Fruit fly (Drosophila melanogaster) whole organism, prepupa: ENCODE measurements around the gene Charon.

ENCODE experiments used
- Blimp-1 ChIP-seq: fragments of 200-800 bp; sonication (Bioruptor generic); optimal IDR thresholded peaks from 3 replicates; lab custom pipeline; 2017; ENCODE audit warnings: missing biosample characterization, missing genetic modification characterization, mild to moderate bottlenecking, moderate library complexity, missing genetic modification reagents
- CG11294 ChIP-seq: fragments of 200-800 bp; sonication (Bioruptor generic); IDR thresholded peaks from 2 replicates; pipeline ENCODE4 v1.3.6; 2022; ENCODE audit warnings: missing biosample characterization, missing genetic modification characterization
- CG11762 ChIP-seq: fragments of 200-800 bp; sonication (Bioruptor generic); optimal IDR thresholded peaks from 3 replicates; lab custom pipeline; 2016; ENCODE audit warnings: missing biosample characterization, missing genetic modification characterization; ENCODE audit not compliant: insufficient read depth
- CG11902 ChIP-seq: fragments of 200-800 bp; sonication (Bioruptor generic); optimal IDR thresholded peaks from 3 replicates; lab custom pipeline; 2016; ENCODE audit warnings: missing biosample characterization, missing genetic modification characterization
- CG1621 ChIP-seq: fragments of 200-800 bp; sonication (Bioruptor generic); optimal IDR thresholded peaks from 3 replicates; lab custom pipeline; 2018; ENCODE audit warnings: missing biosample characterization, mild to moderate bottlenecking, missing genetic modification characterization
- CG16779 ChIP-seq: fragments of 200-800 bp; sonication (Bioruptor generic); optimal IDR thresholded peaks from 3 replicates; lab custom pipeline; 2017; ENCODE audit warnings: missing biosample characterization, mild to moderate bottlenecking, missing genetic modification characterization
- CG31627 ChIP-seq: fragments of 200-800 bp; sonication (Bioruptor generic); optimal IDR thresholded peaks from 3 replicates; lab custom pipeline; 2016; ENCODE audit warnings: missing biosample characterization, missing genetic modification characterization
- CG34406 ChIP-seq: fragments of 200-800 bp; sonication (Bioruptor generic); optimal IDR thresholded peaks from 3 replicates; lab custom pipeline; 2016; ENCODE audit warnings: missing biosample characterization, missing genetic modification characterization
- CG3919 ChIP-seq: fragments of 200-800 bp; sonication (Bioruptor generic); optimal IDR thresholded peaks from 3 replicates; lab custom pipeline; 2016; ENCODE audit warnings: missing biosample characterization, missing genetic modification characterization
- CG6163 ChIP-seq: fragments of 200-800 bp; sonication (Bioruptor generic); IDR thresholded peaks from 3 replicates; pipeline ENCODE4 v1.3.6; 2022; ENCODE audit warnings: missing biosample characterization, missing genetic modification characterization
- CG6792 ChIP-seq: fragments of 200-800 bp; sonication (Bioruptor generic); optimal IDR thresholded peaks from 3 replicates; lab custom pipeline; 2016; ENCODE audit warnings: missing biosample characterization, missing genetic modification characterization
- CG6808 ChIP-seq: fragments of 200-800 bp; sonication (Bioruptor generic); optimal IDR thresholded peaks from 3 replicates; lab custom pipeline; 2017; ENCODE audit warnings: missing biosample characterization, missing genetic modification characterization, mild to moderate bottlenecking, moderate library complexity, missing genetic modification reagents
- CG6854 ChIP-seq: fragments of 200-800 bp; sonication (Bioruptor generic); optimal IDR thresholded peaks from 2 replicates; lab custom pipeline; 2017; ENCODE audit warnings: missing biosample characterization, mild to moderate bottlenecking, missing genetic modification characterization
- CG7368 ChIP-seq: fragments of 200-800 bp; sonication (Bioruptor generic); optimal IDR thresholded peaks from 3 replicates; lab custom pipeline; 2016; ENCODE audit warnings: missing biosample characterization, missing genetic modification characterization
- CG8319 ChIP-seq: fragments of 200-800 bp; sonication (Bioruptor generic); optimal IDR thresholded peaks from 3 replicates; lab custom pipeline; 2016; ENCODE audit warnings: missing biosample characterization, missing genetic modification characterization
- CG8632 ChIP-seq: fragments of 200-800 bp; sonication (Bioruptor generic); optimal IDR thresholded peaks from 3 replicates; lab custom pipeline; 2016; ENCODE audit warnings: missing biosample characterization, missing genetic modification characterization
- CG9139 ChIP-seq: fragments of 200-800 bp; sonication (Bioruptor generic); optimal IDR thresholded peaks from 3 replicates; lab custom pipeline; 2017; ENCODE audit warnings: missing biosample characterization, mild to moderate bottlenecking, missing genetic modification characterization
- Eip78C ChIP-seq: fragments of 200-800 bp; sonication (Bioruptor generic); peaks from one replicate; lab custom pipeline; 2016; ENCODE audit warnings: missing biosample characterization, missing genetic modification characterization
- Eip93F ChIP-seq: fragments of 200-800 bp; sonication (Bioruptor generic); optimal IDR thresholded peaks from 2 replicates; lab custom pipeline; 2016; ENCODE audit warnings: missing biosample characterization, mild to moderate bottlenecking, missing genetic modification characterization
- Ets21C ChIP-seq: fragments of 200-800 bp; sonication (Bioruptor generic); optimal IDR thresholded peaks from 3 replicates; lab custom pipeline; 2016; ENCODE audit warnings: missing biosample characterization, missing genetic modification characterization
- Lpt ChIP-seq: fragments of 200-800 bp; sonication (Bioruptor generic); optimal IDR thresholded peaks from 3 replicates; lab custom pipeline; 2016; ENCODE audit warnings: missing biosample characterization, missing genetic modification characterization
- Met ChIP-seq: fragments of 200-800 bp; sonication (Bioruptor generic); optimal IDR thresholded peaks from 3 replicates; lab custom pipeline; 2016; ENCODE audit warnings: missing biosample characterization, missing genetic modification characterization
- OdsH ChIP-seq: fragments of 200-800 bp; sonication (Bioruptor generic); optimal IDR thresholded peaks from 3 replicates; lab custom pipeline; 2016; ENCODE audit warnings: missing biosample characterization, missing genetic modification characterization
- Smox ChIP-seq: fragments of 200-800 bp; sonication (Bioruptor generic); optimal IDR thresholded peaks from 3 replicates; lab custom pipeline; 2016; ENCODE audit warnings: missing biosample characterization, missing genetic modification characterization
- Sox102F ChIP-seq: fragments of 200-800 bp; sonication (Bioruptor generic); optimal IDR thresholded peaks from 2 replicates; lab custom pipeline; 2016; ENCODE audit warnings: missing biosample characterization, mild to moderate bottlenecking, missing genetic modification characterization
- Sox15 ChIP-seq: fragments of 200-800 bp; sonication (Bioruptor generic); optimal IDR thresholded peaks from 3 replicates; lab custom pipeline; 2016; ENCODE audit warnings: missing biosample characterization, missing genetic modification characterization
- achi ChIP-seq: fragments of 200-800 bp; sonication (Bioruptor generic); optimal IDR thresholded peaks from 3 replicates; lab custom pipeline; 2016; ENCODE audit warnings: missing biosample characterization, missing genetic modification characterization
- dac ChIP-seq: fragments of 200-800 bp; sonication (Bioruptor generic); optimal IDR thresholded peaks from 2 replicates; lab custom pipeline; 2017; ENCODE audit warnings: missing biosample characterization, mild to moderate bottlenecking, missing genetic modification characterization
- dsx ChIP-seq: fragments of 200-800 bp; optimal IDR thresholded peaks from 3 replicates; lab custom pipeline; 2019; ENCODE audit warnings: missing biosample characterization, mild to moderate bottlenecking, missing genetic modification characterization, moderate library complexity; ENCODE audit not compliant: poor library complexity, severe bottlenecking
- esn ChIP-seq: fragments of 200-800 bp; sonication (Bioruptor generic); optimal IDR thresholded peaks from 2 replicates; lab custom pipeline; 2016; ENCODE audit warnings: missing biosample characterization, mild to moderate bottlenecking, missing genetic modification characterization, moderate library complexity
- fd59A ChIP-seq: fragments of 200-800 bp; sonication (Bioruptor generic); optimal IDR thresholded peaks from 2 replicates; lab custom pipeline; 2017; ENCODE audit warnings: missing biosample characterization, mild to moderate bottlenecking, missing genetic modification characterization, missing genetic modification reagents
- fd85E ChIP-seq: fragments of 200-800 bp; sonication (Bioruptor generic); optimal IDR thresholded peaks from 3 replicates; lab custom pipeline; 2016; ENCODE audit warnings: missing biosample characterization, missing genetic modification characterization
- fkh ChIP-seq: fragments of 200-800 bp; sonication (Bioruptor generic); optimal IDR thresholded peaks from 3 replicates; lab custom pipeline; 2017; ENCODE audit warnings: missing biosample characterization, mild to moderate bottlenecking, missing genetic modification characterization, moderate library complexity
- lz ChIP-seq: fragments of 200-800 bp; sonication (Bioruptor generic); optimal IDR thresholded peaks from 3 replicates; lab custom pipeline; 2016; ENCODE audit warnings: missing biosample characterization, missing genetic modification characterization
- pdm3 ChIP-seq: fragments of 200-800 bp; sonication (Bioruptor generic); optimal IDR thresholded peaks from 3 replicates; lab custom pipeline; 2016; ENCODE audit warnings: missing biosample characterization, missing genetic modification characterization
- svp ChIP-seq: fragments of 200-800 bp; sonication (Bioruptor generic); peaks from one replicate; lab custom pipeline; 2016; ENCODE audit warnings: missing biosample characterization, missing genetic modification characterization
- vri ChIP-seq: fragments of 200-800 bp; sonication (Bioruptor generic); optimal IDR thresholded peaks from 3 replicates; lab custom pipeline; 2016; ENCODE audit warnings: missing biosample characterization, mild to moderate bottlenecking, missing genetic modification characterization

Charon gene

DNA sequence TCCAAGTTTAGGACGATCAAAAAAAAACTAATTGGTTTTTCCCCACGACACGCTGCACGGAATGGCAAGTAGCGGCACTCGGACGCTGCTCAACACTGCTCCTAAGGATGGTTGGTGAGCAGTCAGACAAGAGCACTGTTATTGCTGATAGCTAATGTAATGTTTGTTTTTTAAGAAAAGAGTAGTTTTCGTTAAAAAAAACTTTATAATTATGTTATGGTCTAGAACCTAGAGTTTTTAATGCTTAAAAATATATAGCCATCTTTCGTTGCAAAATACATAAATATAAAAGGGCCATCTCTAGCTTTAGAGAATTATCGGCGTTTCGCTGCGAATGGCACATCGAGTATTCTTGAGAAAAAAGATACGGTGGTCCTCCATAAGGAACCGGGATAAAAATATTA, at the start of gene Charon, which contains the start of gene CG4887 (continued):
- no peak for TF ChIP-seq svp (GFP tag; lab: Kevin White, UChicago)
- no peak for TF ChIP-seq dsx (GFP tag; lab: Kevin White, UChicago)
- TF ChIP-seq OdsH (GFP tag; lab: Kevin White, UChicago), result no peak
- TF ChIP-seq CG9139 (GFP tag; lab: Kevin White, UChicago), result no peak
- no peak for TF ChIP-seq CG16779 (tag; lab: Kevin White, UChicago)
- TF ChIP-seq CG6854, result peak; percentile 31
- peak; percentile 66; the same call in 1 of the 2 replicates for TF ChIP-seq CG11294

DNA sequence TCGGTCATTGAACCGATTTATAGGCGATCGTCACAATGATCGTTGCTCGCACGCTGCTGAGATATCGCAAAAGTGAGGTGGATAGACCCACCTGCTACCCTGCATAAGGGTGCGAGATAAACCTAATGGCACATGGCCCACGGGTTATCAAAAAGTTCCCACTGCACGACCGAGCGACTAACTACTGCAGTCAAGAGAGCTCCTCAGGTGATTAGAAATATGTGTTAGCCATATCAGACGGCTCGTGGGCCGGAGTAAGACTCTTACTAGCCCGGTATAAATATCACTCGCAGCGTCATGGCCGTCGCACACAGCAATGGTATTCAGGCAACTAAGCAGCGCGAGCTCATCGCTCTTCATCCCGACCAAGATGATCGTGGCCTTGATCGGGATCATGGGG, 46.4 kb upstream of the Charon start, which contains the start of gene CG42329:
CG42329 (plus strand) TSS at position 301 of the 400 bp plus-strand sequence.
- TF ChIP-seq Smox (GFP tag; lab: Kevin White, UChicago), result no peak
- TF ChIP-seq CG6163 (GFP tag; lab: Robert Waterston, UW), result no peak
- no peak for TF ChIP-seq dac (GFP tag; lab: Kevin White, UChicago)
- TF ChIP-seq fd85E (GFP tag; lab: Kevin White, UChicago), result no peak
- no peak for TF ChIP-seq Blimp-1
- no peak for TF ChIP-seq CG8319 (GFP tag; lab: Kevin White, UChicago)
- TF ChIP-seq CG6808 (GFP tag; lab: Kevin White, UChicago), result no peak
- no peak for TF ChIP-seq CG34406 (GFP tag; lab: Kevin White, UChicago)
- no peak for TF ChIP-seq CG8632 (GFP tag; lab: Kevin White, UChicago)
- TF ChIP-seq Eip78C, result no peak
- TF ChIP-seq Eip93F (GFP tag; lab: Kevin White, UChicago), result no peak
- TF ChIP-seq CG1621 (tag; lab: Kevin White, UChicago), result no peak
- TF ChIP-seq fkh, result no peak

DNA sequence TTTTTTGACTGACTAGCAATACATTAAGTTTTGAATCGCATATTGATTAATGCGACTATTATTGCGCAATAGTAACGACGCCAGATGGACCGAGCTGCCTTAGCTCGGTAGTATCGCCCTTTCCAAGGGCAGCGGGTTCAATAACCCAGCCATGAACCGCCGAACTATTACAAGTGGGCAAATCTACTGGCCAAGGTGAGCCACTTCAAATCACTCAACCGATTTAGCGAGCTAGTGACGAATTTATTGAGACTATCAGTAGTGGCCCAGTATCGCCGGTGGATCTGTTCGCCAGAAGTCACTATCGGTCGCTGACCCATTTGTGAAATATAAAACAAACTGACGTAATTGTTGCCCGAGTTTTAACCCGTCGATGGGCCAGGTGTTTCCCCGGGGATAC, 45.9 kb upstream of the Charon start:
- TF ChIP-seq fkh, result no peak
- TF ChIP-seq CG3919 (GFP tag; lab: Kevin White, UChicago), result no peak
- TF ChIP-seq pdm3 (GFP tag; lab: Kevin White, UChicago), result no peak
- TF ChIP-seq CG7368, result no peak
- TF ChIP-seq dsx (GFP tag; lab: Kevin White, UChicago), result no peak
- TF ChIP-seq Sox102F (GFP tag; lab: Kevin White, UChicago), result no peak
- TF ChIP-seq CG11902 (GFP tag; lab: Kevin White, UChicago), result no peak
- TF ChIP-seq svp (GFP tag; lab: Kevin White, UChicago), result no peak
- no peak for TF ChIP-seq fd59A (GFP tag; lab: Kevin White, UChicago)
- no peak for TF ChIP-seq CG11762
- TF ChIP-seq CG34406 (GFP tag; lab: Kevin White, UChicago), result no peak
- TF ChIP-seq Met (GFP tag; lab: Kevin White, UChicago), result no peak
- TF ChIP-seq CG6808 (GFP tag; lab: Kevin White, UChicago), result no peak
- TF ChIP-seq vri (GFP tag; lab: Kevin White, UChicago), result no peak
- TF ChIP-seq CG11294, result no peak
- TF ChIP-seq lz (GFP tag; lab: Kevin White, UChicago), result no peak
- TF ChIP-seq Sox15 (GFP tag; lab: Kevin White, UChicago), result no peak
- TF ChIP-seq CG31627 (GFP tag; lab: Kevin White, UChicago), result no peak
- no peak for TF ChIP-seq CG6792 (GFP tag; lab: Kevin White, UChicago)
- no peak for TF ChIP-seq CG9139 (GFP tag; lab: Kevin White, UChicago)

DNA sequence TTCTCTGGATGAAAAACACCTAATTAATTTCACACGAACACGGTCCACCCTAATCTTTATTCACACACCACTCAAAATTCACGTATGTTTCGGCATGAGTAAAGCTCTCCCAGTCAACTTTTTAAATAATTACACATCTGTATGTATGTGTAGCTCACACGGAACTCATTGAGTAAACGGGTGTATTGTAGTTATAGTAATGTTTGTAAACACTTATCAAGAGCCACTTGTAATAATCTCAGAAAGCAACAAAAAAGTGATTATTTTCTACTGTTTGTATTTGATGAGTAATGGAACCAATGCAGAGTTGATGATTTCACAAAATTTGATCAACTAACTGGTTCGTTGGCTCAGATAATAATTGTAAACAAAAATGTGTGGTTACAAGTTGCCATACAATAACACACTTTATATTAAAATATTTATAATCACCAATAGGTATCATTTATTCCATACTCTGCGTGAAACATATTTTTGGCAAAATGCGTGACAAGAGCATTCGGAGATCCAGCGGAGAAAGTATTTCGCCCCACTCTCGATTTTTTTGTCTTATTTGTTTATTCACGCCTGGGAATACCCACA, 45.4 kb upstream of the Charon start:
- no peak for TF ChIP-seq CG6792 (GFP tag; lab: Kevin White, UChicago)
- peak; percentile 20 for TF ChIP-seq CG31627 (GFP tag; lab: Kevin White, UChicago)
- TF ChIP-seq pdm3 (GFP tag; lab: Kevin White, UChicago), result peak; percentile 24
- TF ChIP-seq Met (GFP tag; lab: Kevin White, UChicago), result peak; percentile 50
- no peak for TF ChIP-seq CG11762
- peak; percentile 47 for TF ChIP-seq esn (GFP tag; lab: Kevin White, UChicago)
- TF ChIP-seq fd59A (GFP tag; lab: Kevin White, UChicago), result no peak
- no peak for TF ChIP-seq Lpt (GFP tag; lab: Kevin White, UChicago)
- no peak for TF ChIP-seq achi
- TF ChIP-seq OdsH (GFP tag; lab: Kevin White, UChicago), result peak; percentile 40
- peak; percentile 66 for TF ChIP-seq fkh
- TF ChIP-seq Ets21C (GFP tag; lab: Kevin White, UChicago), result no peak
- TF ChIP-seq dac (GFP tag; lab: Kevin White, UChicago), result no peak
- no peak for TF ChIP-seq vri (GFP tag; lab: Kevin White, UChicago)
